Fruit fly (Drosophila melanogaster) whole organism: ENCODE results near the gene CG9902.

Experiments used
- CG8478 ChIP-seq: fragments of >200 bp; optimal IDR thresholded peaks from 2 replicates; lab custom pipeline; 2018; ENCODE audit warnings: inconsistent platforms
- Dll ChIP-seq: fragments of >200 bp; optimal IDR thresholded peaks from 2 replicates; lab custom pipeline; 2017
- EcR ChIP-seq, 2 experiments: fragments of >200 bp; optimal IDR thresholded peaks; 2 replicates each; lab custom pipeline; 2017; ENCODE audit warnings: missing biosample characterization in 2 of 2, missing genetic modification characterization in 2 of 2, missing genetic modification reagents in 2 of 2
- pan ChIP-seq: fragments of >200 bp; optimal IDR thresholded peaks from 2 replicates; lab custom pipeline; 2017
- psq ChIP-seq: fragments of >200 bp; optimal IDR thresholded peaks from 2 replicates; lab custom pipeline; 2017
- usp ChIP-seq: fragments of >200 bp; optimal IDR thresholded peaks from 2 replicates; lab custom pipeline; 2017; ENCODE audit warnings: missing biosample characterization, missing genetic modification characterization, mixed read lengths

The CG9902 gene

dm6 chrX:16540802-16541346, 6.4 kb downstream of the CG9902 start, which contains the start of gene CG9903:
CG9903 (minus strand) TSS chrX:16540852.
- TF ChIP-seq CG8478 (lab: Kevin White, UChicago): no peak
- no peak for TF ChIP-seq usp (GFP tag; lab: Kevin White, UChicago)
- no peak for TF ChIP-seq pan (lab: Kevin White, UChicago)
- no peak for TF ChIP-seq psq (lab: Kevin White, UChicago)
- no peak for TF ChIP-seq EcR (GFP tag; optimal IDR thresholded peaks at IDR 0.05; lab: Kevin White, UChicago)
- TF ChIP-seq Dll (lab: Kevin White, UChicago): no peak

- no peak for TF ChIP-seq psq (lab: Kevin White, UChicago)
- TF ChIP-seq EcR (GFP tag; optimal IDR thresholded peaks at IDR 0.05; lab: Kevin White, UChicago): no peak
- no peak for TF ChIP-seq CG8478 (lab: Kevin White, UChicago)
- no peak for TF ChIP-seq Dll (lab: Kevin White, UChicago)
- no peak for TF ChIP-seq usp (GFP tag; lab: Kevin White, UChicago)
- TF ChIP-seq pan (lab: Kevin White, UChicago): no peak
These were observed 14.2 kb downstream of the CG9902 start, which contains the start of gene para for dm6 chrX:16533046-16533496. para (minus strand) TSS chrX:16533096.

DNA sequence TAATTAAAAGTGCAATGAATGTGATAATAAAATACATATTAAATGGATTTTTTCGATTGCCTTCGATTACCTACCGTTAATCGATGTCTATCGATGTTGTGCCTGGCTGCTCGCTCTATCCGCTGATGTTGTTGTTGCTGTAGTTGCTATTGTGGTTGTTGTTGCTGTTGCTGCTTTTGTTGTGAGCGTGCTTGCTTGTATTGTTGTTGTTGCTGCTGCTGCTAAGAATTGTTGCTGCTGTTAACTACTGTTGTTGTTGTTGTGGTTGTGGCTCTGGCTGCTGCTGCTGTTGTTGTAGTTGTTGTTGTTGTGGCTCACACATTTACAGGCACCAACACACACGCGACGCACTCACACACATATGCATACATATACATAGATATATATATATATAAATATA, 20.1 kb downstream of the CG9902 start:
- no peak for TF ChIP-seq Dll (lab: Kevin White, UChicago)
- TF ChIP-seq pan (lab: Kevin White, UChicago): no peak
- TF ChIP-seq psq (lab: Kevin White, UChicago): no peak
- TF ChIP-seq CG8478 (lab: Kevin White, UChicago): no peak
- TF ChIP-seq EcR (GFP tag; optimal IDR thresholded peaks at IDR 0.05; lab: Kevin White, UChicago): no peak
- no peak for TF ChIP-seq usp (GFP tag; lab: Kevin White, UChicago)

DNA sequence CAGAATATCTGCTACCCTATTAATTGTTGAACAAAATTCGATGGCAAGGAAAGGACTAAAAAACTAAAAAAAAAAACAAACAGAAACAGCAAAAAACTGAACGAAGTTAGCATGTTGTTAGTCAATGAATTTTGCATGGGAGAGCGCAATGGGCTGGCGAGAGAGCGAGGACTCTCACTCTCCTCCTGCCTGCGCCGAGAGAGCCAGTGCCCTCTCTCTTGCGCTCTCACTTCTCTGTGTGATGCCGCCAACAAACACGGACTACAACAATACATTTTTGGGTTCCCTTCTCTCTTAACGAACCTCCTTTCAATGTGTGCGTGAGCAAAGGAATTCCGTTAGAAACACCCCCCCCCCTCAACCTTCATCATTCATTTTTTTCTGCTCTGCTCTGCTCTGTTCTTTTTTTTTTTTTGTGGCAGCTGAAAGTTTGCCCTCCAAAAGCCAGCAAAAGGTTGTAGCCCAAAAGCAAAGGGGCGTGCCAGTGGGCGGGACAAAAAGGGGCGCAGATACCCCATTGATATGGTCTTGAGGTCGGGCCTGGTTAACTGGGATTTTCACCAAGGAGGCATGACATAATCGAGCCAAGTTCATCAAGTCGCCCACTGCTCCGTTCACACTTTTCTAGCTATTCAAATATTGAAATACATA, 21.1 kb downstream of the CG9902 start:
- TF ChIP-seq psq (lab: Kevin White, UChicago): no peak
- TF ChIP-seq CG8478 (lab: Kevin White, UChicago): no peak
- TF ChIP-seq EcR (GFP tag; optimal IDR thresholded peaks at IDR 0.05; lab: Kevin White, UChicago): no peak
- TF ChIP-seq pan (lab: Kevin White, UChicago): no peak
- TF ChIP-seq usp (GFP tag; lab: Kevin White, UChicago): no peak
- no peak for TF ChIP-seq Dll (lab: Kevin White, UChicago)

dm6 chrX:16525315-16525714, 22.0 kb downstream of the CG9902 start, which contains the start of gene Cnx14D:
Cnx14D (minus strand) TSS chrX:16525415.
- TF ChIP-seq EcR (GFP tag; optimal IDR thresholded peaks at IDR 0.05; lab: Kevin White, UChicago): no peak
- TF ChIP-seq pan (lab: Kevin White, UChicago): no peak
- no peak for TF ChIP-seq usp (GFP tag; lab: Kevin White, UChicago)
- TF ChIP-seq psq (lab: Kevin White, UChicago): no peak
- no peak for TF ChIP-seq CG8478 (lab: Kevin White, UChicago)
- no peak for TF ChIP-seq Dll (lab: Kevin White, UChicago)
